Worm (Caenorhabditis elegans): ENCODE measurements around the gene srj-42.

DNA sequence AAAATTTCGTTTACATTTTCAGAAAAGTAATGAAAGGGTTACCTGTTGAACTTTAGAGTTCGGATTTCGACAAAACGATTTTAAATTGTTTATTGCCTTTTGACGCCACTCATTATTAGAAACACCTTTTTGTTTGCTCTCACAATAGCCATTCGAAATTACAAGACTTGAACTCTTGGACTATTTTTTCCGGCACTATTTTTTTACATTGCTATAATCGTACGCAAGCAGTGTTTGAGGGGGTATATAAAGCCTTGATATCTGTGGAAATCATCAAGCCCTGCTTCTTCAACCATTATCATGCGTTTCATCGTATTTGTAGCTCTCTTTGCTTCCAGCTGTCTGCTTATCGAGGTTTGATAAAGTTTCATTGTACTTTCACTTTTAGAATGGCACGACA is 39.5 kb upstream of the srj-42 start, which contains the start of gene pqn-91:
- no peak for TF ChIP-seq ama-1 (optimal IDR thresholded peaks at IDR 0.05)
- TF ChIP-seq B0310.2 (tag; optimal IDR thresholded peaks at IDR 0.05) = no peak
- no peak for TF ChIP-seq ets-7 (tag; optimal IDR thresholded peaks at IDR 0.05)
- no peak for TF ChIP-seq pes-1 (GFP tag; IDR thresholded peaks at IDR 0.05)
- no peak for TF ChIP-seq ceh-13 (GFP tag; optimal IDR thresholded peaks at IDR 0.05)
- no peak for TF ChIP-seq tbx-37 (GFP tag; conservative IDR thresholded peaks at IDR 0.05)
- TF ChIP-seq hmg-4 (GFP tag; optimal IDR thresholded peaks at IDR 0.05) = no peak
- TF ChIP-seq scrt-1 (GFP tag; IDR thresholded peaks at IDR 0.05) = no peak
- no peak for TF ChIP-seq hmbx-1 (tag; optimal IDR thresholded peaks at IDR 0.05)
- no peak for TF ChIP-seq tra-4 (tag; optimal IDR thresholded peaks at IDR 0.05)
- no peak for TF ChIP-seq flt-1 (GFP tag; IDR thresholded peaks at IDR 0.05)
- TF ChIP-seq sea-1 (GFP tag; conservative IDR thresholded peaks at IDR 0.05) = no peak
- no peak for TF ChIP-seq hnd-1 (tag; optimal IDR thresholded peaks at IDR 0.05)
